Worm (Caenorhabditis elegans) whole organism, L3 larva: Measurements from ENCODE around the gene wdr-5.3.

ENCODE experiments used
- hmg-11 ChIP-seq: sonication (generic microtip); optimal IDR thresholded peaks from 2 replicates; lab custom pipeline; 2016; ENCODE audit warnings: missing genetic modification characterization, missing compliant biosample characterization
- mdl-1 ChIP-seq: fragments of 150-350 bp; optimal IDR thresholded peaks from 2 replicates; lab custom pipeline; 2014; ENCODE audit warnings: missing biosample characterization, missing genetic modification characterization
- nhr-11 ChIP-seq: fragments of 150-350 bp; optimal IDR thresholded peaks from 2 replicates; lab custom pipeline; 2014; ENCODE audit warnings: missing biosample characterization, missing genetic modification characterization
- pqm-1 ChIP-seq: fragments of 150-350 bp; optimal IDR thresholded peaks from 2 replicates; lab custom pipeline; 2017; ENCODE audit warnings: missing biosample characterization, missing genetic modification characterization, inconsistent platforms
- snpc-4 ChIP-seq: fragments of 150-350 bp; optimal IDR thresholded peaks from 2 replicates; lab custom pipeline; 2014; ENCODE audit warnings: missing biosample characterization, missing genetic modification characterization
- tbx-2 ChIP-seq: sonication (generic microtip); optimal IDR thresholded peaks from 2 replicates; lab custom pipeline; 2016; ENCODE audit warnings: mild to moderate bottlenecking, missing genetic modification characterization, missing compliant biosample characterization
- ztf-11 ChIP-seq: fragments of 150-350 bp; optimal IDR thresholded peaks from 2 replicates; lab custom pipeline; 2014; ENCODE audit warnings: missing biosample characterization, missing genetic modification characterization

ce11 chrV:10760839-10761238 is 23.9 kb downstream of the wdr-5.3 start:
- no peak for TF ChIP-seq ztf-11
- TF ChIP-seq tbx-2 (tag; lab: Kevin White, UChicago) = no peak
- TF ChIP-seq pqm-1 (tag; lab: Kevin White, UChicago) = no peak
- no peak for TF ChIP-seq hmg-11
- no peak for TF ChIP-seq snpc-4 (tag; lab: Kevin White, UChicago)
- no peak for TF ChIP-seq nhr-11 (tag; lab: Kevin White, UChicago)
- TF ChIP-seq mdl-1 (tag; lab: Kevin White, UChicago) = no peak
